Worm (Caenorhabditis elegans): ENCODE data around the gene C50F4.8.

DNA sequence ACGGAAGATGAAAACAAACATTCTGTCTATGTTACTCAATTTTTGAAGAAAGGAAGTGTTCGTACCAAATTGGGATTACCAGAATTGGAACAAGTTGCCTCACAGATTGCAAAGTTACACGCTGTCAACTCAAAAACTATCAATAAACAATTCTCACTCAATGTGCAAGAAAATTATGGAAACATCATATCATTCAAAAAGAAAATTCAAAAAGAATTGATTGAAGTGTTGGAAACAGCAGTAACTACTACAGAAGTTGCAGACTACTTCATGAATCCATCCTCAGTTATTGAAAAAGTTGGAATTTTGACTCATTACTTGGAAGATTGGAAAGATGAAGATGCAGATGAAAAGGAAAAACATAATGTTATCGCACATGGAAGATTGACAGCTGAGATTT is 9.3 kb upstream of the C50F4.8 start:
- TF ChIP-seq unc-62 (GFP tag; optimal IDR thresholded peaks at IDR 0.05 in 1 of 2) (no peak), unc-62 (tag; optimal IDR thresholded peaks at IDR 0.05) (no peak), nhr-42 (GFP tag; IDR thresholded peaks at IDR 0.05) (no peak), nhr-25 (tag; optimal IDR thresholded peaks at IDR 0.05; ENCODE audit: borderline replicate concordance, insufficient read depth) (no peak), lsy-2 (tag; optimal IDR thresholded peaks at IDR 0.05) (no peak), aha-1 (tag) (peak; percentile 96), R02D3.7 (tag; optimal IDR thresholded peaks at IDR 0.05) (no peak), mdt-29 (GFP tag; IDR thresholded peaks at IDR 0.05) (no peak), ZK546.5 (tag; optimal IDR thresholded peaks at IDR 0.05) (no peak), nhr-11 (tag; optimal IDR thresholded peaks at IDR 0.05) (no peak), ama-1 (optimal IDR thresholded peaks at IDR 0.05) (no peak)

Data from whole organism, L4 larva.